Worm (Caenorhabditis elegans) whole organism, early embryonic: ENCODE results near the gene str-247.

ENCODE experiments used
- ama-1 ChIP-seq: fragments of 150-350 bp; optimal IDR thresholded peaks from 2 replicates; lab custom pipeline; 2014
- ceh-13 ChIP-seq: fragments of 200-800 bp; sonication (Bioruptor generic); optimal IDR thresholded peaks from 2 replicates; lab custom pipeline; 2018; ENCODE audit warnings: mild to moderate bottlenecking, missing genetic modification characterization, missing compliant biosample characterization
- ceh-36 ChIP-seq: sonication (generic microtip); optimal IDR thresholded peaks from 2 replicates; lab custom pipeline; 2016; ENCODE audit warnings: missing genetic modification characterization, inconsistent platforms, missing compliant biosample characterization
- ets-7 ChIP-seq: sonication (generic microtip); optimal IDR thresholded peaks from 2 replicates; lab custom pipeline; 2016; ENCODE audit warnings: missing genotype, missing genetic modification characterization, missing compliant biosample characterization
- flt-1 ChIP-seq: fragments of 200-800 bp; sonication (Bioruptor generic); IDR thresholded peaks from 2 replicates; pipeline ENCODE4 v1.3.6; 2022; ENCODE audit warnings: missing genetic modification characterization, missing compliant biosample characterization
- hmg-4 ChIP-seq: fragments of 200-800 bp; sonication (Bioruptor generic); optimal IDR thresholded peaks from 2 replicates; lab custom pipeline; 2018; ENCODE audit warnings: mild to moderate bottlenecking, missing genetic modification characterization, missing compliant biosample characterization
- hnd-1 ChIP-seq: sonication (generic microtip); optimal IDR thresholded peaks from 2 replicates; lab custom pipeline; 2016; ENCODE audit warnings: missing genetic modification characterization, missing compliant biosample characterization

- TF ChIP-seq ama-1 (lab: Kevin White, UChicago): no peak
- no peak for TF ChIP-seq flt-1 (GFP tag; lab: Robert Waterston, UW)
- TF ChIP-seq hmg-4: no peak
- no peak for TF ChIP-seq ceh-13 (GFP tag; lab: Kevin White, UChicago)
- TF ChIP-seq ceh-36 (tag; lab: Kevin White, UChicago): no peak
- no peak for TF ChIP-seq ets-7 (tag; lab: Kevin White, UChicago)
- TF ChIP-seq hnd-1 (tag; lab: Kevin White, UChicago): no peak
Measured at ce11 chrV:3921635-3922034, 32.2 kb upstream of the str-247 start, which contains the start of gene srx-65.
